Worm (Caenorhabditis elegans): ENCODE measurements around the gene tra-1.

ce11 chrIII:11169680-11170079 is 25.3 kb downstream of the tra-1 start:
- TF ChIP-seq ztf-11 (tag; optimal IDR thresholded peaks at IDR 0.05): no peak
- no peak for TF ChIP-seq sptf-1 (tag; optimal IDR thresholded peaks at IDR 0.05)
- no peak for TF ChIP-seq cnd-1 (tag; optimal IDR thresholded peaks at IDR 0.05)
